Fruit fly (Drosophila melanogaster): ENCODE results near the gene CG34393.

DNA sequence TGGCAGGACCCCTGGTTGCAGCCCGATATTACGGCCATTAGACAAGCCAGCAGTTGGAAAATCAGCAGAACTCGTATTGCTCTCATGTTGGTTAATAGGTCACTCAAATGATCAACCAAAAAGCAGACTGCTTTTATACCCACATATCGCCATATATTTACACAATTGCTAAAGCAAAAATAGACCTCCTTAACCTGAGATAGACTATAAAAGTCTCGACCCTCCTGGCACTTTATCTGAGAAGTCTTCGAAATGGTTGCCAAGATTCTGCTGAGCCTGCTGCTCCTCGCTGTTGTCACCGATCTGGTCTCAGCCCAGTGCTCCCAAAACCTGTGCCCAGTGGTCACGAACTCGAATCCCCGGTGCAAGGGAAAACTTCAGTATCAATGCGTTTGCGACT, 26.6 kb downstream of the CG34393 start, which contains the start of the genes CG31698 and CG15404:
- TF ChIP-seq CG30431 (GFP tag; optimal IDR thresholded peaks at IDR 0.05) (no peak), CG14050 (GFP tag; IDR thresholded peaks at IDR 0.05) (no peak), Hr78 (GFP tag; optimal IDR thresholded peaks at IDR 0.05) (no peak), twi (tag; optimal IDR thresholded peaks at IDR 0.05) (no peak), CG12104 (GFP tag; optimal IDR thresholded peaks at IDR 0.05) (no peak), grau (tag; optimal IDR thresholded peaks at IDR 0.05) (no peak), CG10431 (GFP tag; optimal IDR thresholded peaks at IDR 0.05) (no peak), CHES-1-like (GFP tag; optimal IDR thresholded peaks at IDR 0.05) (no peak)

Measured in whole organism, embryonic.